Fruit fly (Drosophila melanogaster) ovary, adult (tissue): ENCODE data around the gene CG12420.

Experiments used
- CG17801 ChIP-seq: fragments of 200-800 bp; optimal IDR thresholded peaks from 2 replicates; lab custom pipeline; 2019; ENCODE audit warnings: missing biosample characterization, mild to moderate bottlenecking, missing genetic modification characterization, moderate library complexity; ENCODE audit not compliant: partially characterized antibody

The CG12420 gene

DNA sequence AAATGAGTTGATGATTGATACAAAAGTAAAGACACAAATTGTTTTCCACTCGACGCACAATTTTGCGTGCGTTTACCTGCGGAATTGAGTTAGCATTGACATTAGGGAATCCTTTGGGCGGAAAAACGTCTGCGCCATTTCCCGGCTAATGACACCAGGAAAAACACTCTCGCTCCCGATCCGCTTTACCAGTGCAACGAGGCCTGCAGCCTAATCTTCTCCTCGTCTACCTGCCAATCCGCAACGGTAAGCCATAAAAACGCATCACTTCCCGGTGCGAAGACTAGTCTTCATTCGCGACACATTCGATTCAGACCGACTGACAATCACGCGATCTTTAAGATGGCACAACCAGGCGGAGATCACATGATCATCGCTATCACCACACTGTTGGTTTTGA, at the start of gene CG12420:
Gene CG12420, plus strand, starts transcription at position 283 of the 400 bp plus-strand sequence.
- TF ChIP-seq CG17801 (GFP tag; lab: Kevin White, UChicago) = no peak

DNA sequence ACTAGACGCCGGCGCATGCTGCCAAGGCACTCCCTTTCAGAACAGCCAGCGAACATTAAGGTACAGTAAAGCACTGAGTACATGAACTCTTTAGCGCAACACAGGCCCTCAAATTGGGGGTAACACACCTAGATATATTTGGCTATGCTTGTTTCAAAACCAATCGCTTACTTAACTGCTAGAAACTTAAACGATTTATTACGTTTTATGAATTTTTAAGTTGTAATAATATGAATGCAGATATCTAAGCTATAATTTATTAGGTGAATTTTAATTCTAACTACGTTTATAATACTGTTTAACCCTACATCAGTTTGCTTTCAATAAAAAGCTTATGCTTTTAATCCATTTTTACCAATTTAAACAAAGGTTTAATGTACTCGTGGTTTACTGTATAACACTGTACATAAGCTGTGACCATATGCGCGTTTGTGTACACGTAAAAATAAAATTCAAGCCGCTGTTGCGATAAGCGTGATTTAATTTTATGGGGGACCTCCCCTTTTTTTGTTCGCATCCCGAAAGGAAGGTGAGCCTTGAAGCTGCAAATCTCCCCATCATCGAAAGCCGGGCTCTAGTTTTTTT, 45.5 kb upstream of the CG12420 start:
- TF ChIP-seq CG17801 (GFP tag; lab: Kevin White, UChicago) = no peak

DNA sequence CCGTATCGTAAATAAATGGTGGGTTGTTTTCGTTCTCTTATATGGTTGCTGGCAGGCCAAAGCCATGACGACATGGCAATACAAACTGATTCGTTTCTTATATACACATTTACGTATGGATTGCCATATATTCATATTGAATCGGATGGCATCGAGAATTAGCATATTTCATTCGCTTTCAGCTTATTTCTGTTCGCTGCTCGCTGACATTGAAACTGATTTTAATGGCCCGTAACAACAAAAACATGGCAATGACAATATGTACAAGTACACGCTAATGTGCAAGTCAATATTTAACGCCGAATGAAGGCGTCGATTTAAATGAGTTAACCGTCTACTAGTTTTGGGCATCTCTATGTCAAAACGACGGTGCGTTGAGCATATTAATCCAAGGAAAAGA, 36.5 kb upstream of the CG12420 start:
- no peak for TF ChIP-seq CG17801 (GFP tag; lab: Kevin White, UChicago)

DNA sequence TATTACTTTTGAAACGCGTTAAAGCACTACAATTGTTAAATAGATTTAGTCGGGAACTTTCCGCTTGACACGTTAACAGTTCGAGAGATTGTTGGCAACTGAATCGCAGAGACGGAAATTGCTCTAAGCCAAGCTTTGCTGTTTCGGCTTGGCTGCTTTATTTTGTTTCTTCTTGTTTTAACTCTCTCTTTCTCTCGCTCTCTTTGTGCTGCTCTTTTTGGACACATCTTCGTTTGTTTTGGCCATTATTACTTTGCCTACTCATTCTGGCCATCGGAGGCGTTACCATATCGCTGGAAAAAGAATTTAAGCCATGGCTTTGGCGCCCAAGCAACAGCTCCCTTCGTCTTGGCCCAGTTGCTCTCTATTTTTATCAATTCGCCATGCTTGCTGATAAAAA, 33.0 kb upstream of the CG12420 start, which contains the start of gene CG12814:
Gene CG12814, minus strand, starts transcription at position 84 of the 400 bp plus-strand sequence.
- peak; percentile 80 for TF ChIP-seq CG17801 (GFP tag; lab: Kevin White, UChicago)

DNA sequence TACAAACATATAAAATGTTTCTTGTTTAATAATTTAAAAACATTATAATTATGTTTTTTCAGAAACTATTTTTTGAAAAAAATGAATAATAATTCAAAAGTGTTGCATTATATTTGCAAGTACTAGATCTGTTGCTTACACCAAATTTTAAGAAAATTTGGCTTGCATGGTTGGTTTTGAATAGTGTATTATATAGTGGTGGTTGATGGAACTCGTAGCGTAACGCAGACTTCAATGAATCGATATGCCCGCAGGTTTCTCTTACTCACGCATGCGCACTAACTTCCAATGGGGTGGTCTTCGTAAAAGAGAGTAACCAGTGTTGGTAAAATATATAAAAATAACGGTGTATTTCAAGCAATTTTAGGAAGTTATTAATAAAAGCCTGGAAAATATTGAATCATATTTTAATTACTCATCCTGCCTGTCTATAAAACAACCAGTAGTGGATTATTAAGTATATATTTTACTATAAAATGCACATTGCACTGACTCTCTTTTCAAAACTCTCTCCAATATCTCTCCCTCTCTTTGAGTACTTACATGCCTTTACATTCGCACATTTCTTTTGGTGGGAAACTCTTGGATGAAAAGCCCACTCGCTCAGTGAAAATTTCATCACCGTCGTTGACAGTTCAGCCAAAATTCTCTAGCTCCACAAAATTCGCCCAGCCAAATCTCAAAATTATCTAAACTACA, 32.3 kb upstream of the CG12420 start, which contains the start of gene Syn:
Gene Syn, plus strand, starts transcription at position 606 of the 699 bp plus-strand sequence.
- TF ChIP-seq CG17801 (GFP tag; lab: Kevin White, UChicago) = no peak

DNA sequence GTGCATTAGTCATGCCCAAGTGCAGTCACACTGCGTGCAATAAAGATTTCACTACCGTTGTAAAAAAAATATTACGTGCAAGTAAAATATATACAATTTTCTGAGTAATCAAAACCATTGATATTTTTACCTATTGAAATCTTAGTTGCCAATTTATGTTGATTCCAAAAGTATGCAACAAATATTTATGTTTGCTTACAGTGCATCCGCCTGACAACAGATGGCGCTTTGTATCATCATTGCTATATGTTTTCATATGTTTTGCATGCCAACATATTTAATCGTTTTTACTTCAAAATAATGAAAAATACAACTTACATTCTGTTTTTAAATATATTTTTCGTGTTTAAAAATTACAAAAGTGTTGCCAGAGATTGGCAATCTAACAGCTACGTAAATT, 18.9 kb upstream of the CG12420 start:
- peak; percentile 67 for TF ChIP-seq CG17801 (GFP tag; lab: Kevin White, UChicago)

DNA sequence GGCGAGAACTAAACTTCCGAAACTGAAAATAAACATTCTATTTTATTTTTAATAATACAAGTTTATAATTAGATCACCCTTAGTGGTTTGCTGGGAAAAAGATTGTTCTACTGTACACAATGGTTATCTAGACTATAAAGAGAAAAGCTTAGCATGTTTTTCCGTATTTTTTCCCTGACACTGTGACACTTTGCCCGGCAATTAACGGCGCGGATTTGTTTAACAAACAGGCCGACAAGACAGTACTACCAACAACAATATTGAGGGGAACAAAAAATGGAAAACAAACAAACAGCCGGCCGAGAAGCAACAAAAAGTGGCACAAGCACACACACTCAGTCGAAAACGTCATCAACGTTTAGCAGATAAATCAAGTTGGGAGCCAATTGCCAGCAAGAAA, 15.8 kb upstream of the CG12420 start:
- TF ChIP-seq CG17801 (GFP tag; lab: Kevin White, UChicago) = no peak

DNA sequence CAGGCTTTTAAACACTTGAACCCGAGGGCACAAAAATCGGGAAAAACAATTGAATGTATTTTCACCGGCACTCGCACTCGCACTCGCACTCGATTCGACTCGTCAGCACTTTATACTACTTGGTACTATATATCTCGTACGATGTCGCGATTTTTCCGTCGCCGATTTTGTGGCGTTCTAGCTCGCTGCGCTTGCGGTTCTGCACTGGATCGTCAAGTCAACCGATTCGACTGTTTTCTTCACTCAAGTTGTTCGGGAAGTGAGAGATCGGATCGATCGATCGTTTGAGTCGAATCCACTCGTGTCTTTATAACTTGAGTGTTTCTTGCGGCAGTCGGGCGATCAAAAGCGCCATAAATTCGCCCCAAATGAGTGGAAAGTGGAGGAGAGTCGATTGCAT, 9.7 kb upstream of the CG12420 start, which contains the start of gene Timp:
Gene Timp, minus strand, starts transcription at position 209 of the 400 bp plus-strand sequence.
- TF ChIP-seq CG17801 (GFP tag; lab: Kevin White, UChicago) = peak; percentile 62

DNA sequence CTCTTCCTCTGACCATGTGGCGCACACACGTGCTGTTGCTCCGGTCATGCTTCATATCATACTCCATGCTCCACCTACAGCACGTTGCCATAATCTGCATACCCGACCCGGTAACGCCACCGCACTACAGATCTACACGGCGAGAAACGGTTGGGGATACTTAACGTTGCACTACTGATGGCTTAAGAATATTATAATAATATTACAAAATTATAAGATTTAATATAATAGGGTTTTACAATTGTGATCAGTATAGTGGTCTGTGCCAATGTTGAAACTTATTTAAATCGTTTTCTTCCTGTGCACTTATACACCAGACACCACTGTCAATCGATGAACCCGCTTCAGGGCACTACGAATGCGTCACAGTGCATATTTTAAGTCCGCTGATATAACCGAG, 9.1 kb upstream of the CG12420 start:
- TF ChIP-seq CG17801 (GFP tag; lab: Kevin White, UChicago) = peak; percentile 74

DNA sequence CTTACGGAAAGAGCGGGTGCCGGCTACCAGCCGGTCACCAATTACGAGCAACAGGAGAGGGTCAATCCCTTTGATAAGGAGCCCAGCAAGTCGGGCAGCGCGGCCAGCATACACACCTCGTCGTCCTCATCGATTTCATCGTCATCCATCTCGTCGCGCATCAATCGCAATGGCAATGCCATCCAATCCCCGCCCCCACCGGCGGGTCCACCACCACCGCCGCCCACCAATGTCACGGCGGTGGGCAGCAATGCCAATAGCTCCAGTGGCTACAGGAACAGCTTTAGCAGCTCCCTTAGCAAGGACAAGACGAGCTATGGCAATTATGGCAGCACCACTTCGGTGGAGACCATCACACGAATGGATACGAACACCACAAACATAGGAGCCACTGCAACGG, 4.5 kb upstream of the CG12420 start:
- no peak for TF ChIP-seq CG17801 (GFP tag; lab: Kevin White, UChicago)

DNA sequence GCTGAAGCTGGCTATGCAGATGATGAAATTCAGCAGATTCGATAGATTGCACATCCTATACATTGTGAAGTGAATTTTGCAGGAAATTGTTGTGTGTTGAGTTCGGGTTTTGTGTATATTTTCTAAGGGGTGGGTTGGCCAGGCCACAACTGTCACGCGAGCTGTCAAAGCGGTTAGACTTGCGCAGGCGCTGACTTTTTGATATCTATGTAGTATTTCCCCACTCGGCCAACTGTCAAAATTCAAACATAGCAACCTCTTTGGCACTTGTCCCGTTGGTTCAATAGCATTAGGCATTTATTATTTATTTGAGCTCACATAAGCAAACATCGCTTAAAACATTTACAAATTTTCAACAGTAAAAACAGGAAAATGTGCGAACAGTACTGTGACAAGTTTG, 2.1 kb downstream of the CG12420 start, which contains the start of the genes CG12817 and CG34107:
Gene CG12817, minus strand, starts transcription at position 132 of the 400 bp plus-strand sequence.
Gene CG34107, plus strand, starts transcription at position 316 of the 400 bp plus-strand sequence.
- TF ChIP-seq CG17801 (GFP tag; lab: Kevin White, UChicago) = no peak

DNA sequence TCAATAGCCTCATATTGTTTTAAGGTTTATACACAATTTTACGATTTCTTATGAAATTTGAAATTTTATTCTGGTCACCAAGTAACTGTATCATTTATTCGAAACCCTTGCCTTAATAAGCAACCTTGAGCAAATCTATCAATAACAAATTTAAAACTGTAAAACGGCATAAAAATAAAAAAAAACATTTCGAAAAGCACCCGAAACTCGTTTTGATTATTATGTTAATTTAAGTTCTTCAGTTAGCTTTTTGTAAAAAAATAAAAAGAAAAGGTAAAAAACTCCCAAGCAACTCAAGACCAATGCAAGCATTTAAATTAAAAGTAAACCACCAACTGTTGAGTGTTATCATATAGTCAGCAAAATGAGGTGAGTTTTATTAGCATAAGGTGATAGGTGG, 2.9 kb downstream of the CG12420 start, which contains the start of gene CG42795:
Gene CG42795, plus strand, starts transcription at position 301 of the 400 bp plus-strand sequence.
- TF ChIP-seq CG17801 (GFP tag; lab: Kevin White, UChicago) = no peak

DNA sequence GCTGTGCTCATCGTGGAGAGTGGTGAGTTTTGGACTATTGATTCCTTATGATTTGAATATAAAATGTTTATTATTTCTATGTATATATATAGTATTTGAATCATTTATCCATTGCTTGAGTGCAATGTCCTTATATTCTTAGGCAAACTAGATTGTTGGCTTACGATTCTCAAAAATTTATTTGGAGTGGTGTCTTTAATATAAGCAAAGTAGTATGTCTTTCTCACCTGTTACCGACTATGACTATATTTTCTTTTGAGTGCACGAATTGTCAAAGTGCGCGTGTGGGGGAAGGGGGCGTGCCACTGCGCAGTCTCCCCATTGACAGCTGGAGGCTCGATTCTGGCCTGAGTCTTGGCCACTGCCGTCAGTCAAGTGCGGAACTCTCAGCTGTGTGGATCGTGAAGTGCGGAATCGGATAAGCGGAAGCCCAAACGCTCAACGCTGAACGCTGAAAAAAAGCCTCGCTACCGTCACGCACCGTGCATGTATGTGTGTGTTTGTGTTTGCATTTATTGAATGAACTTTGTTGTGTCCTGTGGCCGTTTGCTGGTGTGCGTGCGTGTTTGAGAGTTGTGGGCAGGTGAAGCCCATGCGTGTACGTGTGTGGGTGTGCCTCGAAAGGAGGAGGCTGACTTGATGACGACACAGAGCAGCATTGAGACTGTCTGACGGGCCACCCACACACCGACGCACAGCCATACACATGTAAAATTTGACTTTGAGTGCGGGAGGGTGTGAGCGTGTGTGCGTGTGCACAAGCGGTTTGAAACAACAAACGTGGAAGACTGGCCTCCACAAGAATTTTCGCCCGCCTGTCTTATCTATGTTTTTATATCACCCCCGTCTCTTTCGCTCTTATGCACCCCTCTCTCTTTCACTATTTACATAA, 3.9 kb downstream of the CG12420 start:
- no peak for TF ChIP-seq CG17801 (GFP tag; lab: Kevin White, UChicago)

DNA sequence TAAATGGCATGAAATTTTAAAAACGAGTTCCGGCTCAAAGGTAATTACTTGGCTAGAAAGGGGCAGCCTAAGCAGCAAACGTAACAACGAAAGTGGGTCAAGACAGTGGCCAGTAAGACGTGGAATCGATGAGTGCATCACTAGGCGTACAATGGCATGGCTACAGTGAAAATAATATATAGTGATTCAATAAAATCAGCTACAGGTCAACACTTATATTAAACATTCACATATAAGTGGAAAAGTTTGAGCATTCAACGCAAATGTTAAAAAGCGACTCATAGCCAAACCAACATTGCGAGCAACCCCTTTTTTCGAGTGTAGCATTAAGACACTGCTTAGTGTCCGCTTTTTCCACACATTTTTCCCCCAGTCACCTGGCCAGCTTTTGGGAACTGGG, 5.5 kb downstream of the CG12420 start:
- no peak for TF ChIP-seq CG17801 (GFP tag; lab: Kevin White, UChicago)

DNA sequence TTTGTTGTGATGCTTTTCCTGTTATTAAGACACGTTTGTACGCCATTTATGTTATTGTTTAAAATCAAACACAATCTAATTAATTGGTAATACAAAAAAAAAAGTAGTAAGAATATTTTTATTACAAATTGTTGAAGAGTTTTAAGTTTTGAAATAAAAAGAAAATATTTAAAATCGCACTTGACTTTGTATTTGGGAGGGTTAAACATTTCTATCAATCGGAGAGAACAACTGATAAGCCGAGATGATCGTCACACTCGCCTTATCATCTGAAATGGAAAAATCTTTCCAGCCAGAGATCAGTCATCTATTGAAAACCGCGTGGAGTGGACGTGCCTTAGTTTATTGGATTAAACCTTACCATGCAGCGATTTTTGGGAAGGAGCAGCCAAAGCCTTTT, 28.7 kb downstream of the CG12420 start, which contains the start of gene CG3999:
Gene CG3999, plus strand, starts transcription at position 301 of the 400 bp plus-strand sequence.
- no peak for TF ChIP-seq CG17801 (GFP tag; lab: Kevin White, UChicago)
